Worm (Caenorhabditis elegans) whole organism, late embryonic: Measurements from ENCODE around the gene F59B10.6.

Experiments
- K02D7.2 ChIP-seq: sonication (generic microtip); optimal IDR thresholded peaks from 2 replicates; lab custom pipeline; 2017; ENCODE audit warnings: mild to moderate bottlenecking, missing genetic modification characterization, missing compliant biosample characterization
- Y22D7AL.16 ChIP-seq: sonication (generic microtip); optimal IDR thresholded peaks from 2 replicates; lab custom pipeline; 2016; ENCODE audit warnings: missing genetic modification characterization, missing compliant biosample characterization
- ahr-1 ChIP-seq: sonication (generic microtip); optimal IDR thresholded peaks from 2 replicates; lab custom pipeline; 2016; ENCODE audit warnings: missing genetic modification characterization, missing compliant biosample characterization
- ama-1 ChIP-seq: fragments of 150-350 bp; optimal IDR thresholded peaks from 2 replicates; lab custom pipeline; 2014
- ceh-22 ChIP-seq: sonication (generic microtip); optimal IDR thresholded peaks from 2 replicates; lab custom pipeline; 2017; ENCODE audit warnings: missing biosample characterization, missing genetic modification characterization
- ceh-31 ChIP-seq: sonication (generic microtip); optimal IDR thresholded peaks from 2 replicates; lab custom pipeline; 2016; ENCODE audit warnings: missing genetic modification characterization, missing compliant biosample characterization
- ceh-45 ChIP-seq: fragments of 200-800 bp; sonication (Bioruptor generic); IDR thresholded peaks from 2 replicates; pipeline ENCODE4 v1.3.6; 2022; ENCODE audit warnings: missing genetic modification reagents, missing genetic modification characterization, missing compliant biosample characterization
- ceh-6 ChIP-seq: fragments of 200-800 bp; sonication (Bioruptor generic); optimal IDR thresholded peaks from 2 replicates; lab custom pipeline; 2018; ENCODE audit warnings: mild to moderate bottlenecking, missing genetic modification characterization, missing compliant biosample characterization
- ceh-9 ChIP-seq: sonication (generic microtip); optimal IDR thresholded peaks from 2 replicates; lab custom pipeline; 2016; ENCODE audit warnings: mild to moderate bottlenecking, missing genetic modification characterization, inconsistent platforms, missing compliant biosample characterization
- che-1 ChIP-seq: sonication (generic microtip); optimal IDR thresholded peaks from 2 replicates; lab custom pipeline; 2016; ENCODE audit warnings: mild to moderate bottlenecking, missing genetic modification characterization, missing compliant biosample characterization
- elt-4 ChIP-seq: sonication (generic microtip); optimal IDR thresholded peaks from 2 replicates; lab custom pipeline; 2016; ENCODE audit warnings: missing genetic modification characterization, missing compliant biosample characterization
- eyg-1 ChIP-seq: sonication (generic microtip); optimal IDR thresholded peaks from 2 replicates; lab custom pipeline; 2016; ENCODE audit warnings: missing genotype, missing genetic modification characterization, missing compliant biosample characterization
- fkh-6 ChIP-seq: sonication (generic microtip); optimal IDR thresholded peaks from 2 replicates; lab custom pipeline; 2016; ENCODE audit warnings: missing genetic modification characterization, missing compliant biosample characterization
- gmeb-2 ChIP-seq: sonication (generic microtip); optimal IDR thresholded peaks from 2 replicates; lab custom pipeline; 2016; ENCODE audit warnings: missing genetic modification characterization, inconsistent platforms, missing compliant biosample characterization
- hlh-13 ChIP-seq: fragments of 200-800 bp; sonication (Bioruptor generic); optimal IDR thresholded peaks from 2 replicates; lab custom pipeline; 2018; ENCODE audit warnings: mild to moderate bottlenecking, missing genetic modification characterization, missing compliant biosample characterization
- hlh-6 ChIP-seq: sonication (generic microtip); optimal IDR thresholded peaks from 2 replicates; lab custom pipeline; 2016; ENCODE audit warnings: missing genotype, missing genetic modification characterization, missing compliant biosample characterization
- hlh-8 ChIP-seq: sonication (generic microtip); optimal IDR thresholded peaks from 2 replicates; lab custom pipeline; 2016; ENCODE audit warnings: missing genotype, missing genetic modification characterization, missing compliant biosample characterization
- lin-11 ChIP-seq: fragments of 200-800 bp; sonication (Bioruptor generic); optimal IDR thresholded peaks from 2 replicates; lab custom pipeline; 2018; ENCODE audit warnings: mild to moderate bottlenecking, missing genetic modification characterization, missing compliant biosample characterization
- nhr-11 ChIP-seq: fragments of 150-350 bp; optimal IDR thresholded peaks from 2 replicates; lab custom pipeline; 2014; ENCODE audit warnings: missing biosample characterization, missing genetic modification characterization
- npax-4 ChIP-seq: sonication (generic microtip); optimal IDR thresholded peaks from 2 replicates; lab custom pipeline; 2016; ENCODE audit warnings: missing genetic modification characterization, missing compliant biosample characterization
- pag-3 ChIP-seq: sonication (generic microtip); optimal IDR thresholded peaks from 2 replicates; lab custom pipeline; 2016; ENCODE audit warnings: missing compliant biosample characterization, missing genetic modification characterization, borderline replicate concordance
- pha-2 ChIP-seq: sonication (generic microtip); optimal IDR thresholded peaks from 2 replicates; lab custom pipeline; 2017; ENCODE audit warnings: mild to moderate bottlenecking, missing genetic modification characterization, missing compliant biosample characterization
- pqm-1 ChIP-seq: sonication (generic microtip); optimal IDR thresholded peaks from 2 replicates; lab custom pipeline; 2016; ENCODE audit warnings: missing genetic modification characterization, missing compliant biosample characterization
- ref-2 ChIP-seq: sonication (generic microtip); optimal IDR thresholded peaks from 2 replicates; lab custom pipeline; 2016; ENCODE audit warnings: missing genetic modification characterization, missing compliant biosample characterization
- rnt-1 ChIP-seq: sonication (generic microtip); optimal IDR thresholded peaks from 2 replicates; lab custom pipeline; 2016; ENCODE audit warnings: missing genetic modification characterization, missing compliant biosample characterization
- syd-9 ChIP-seq: sonication (generic microtip); optimal IDR thresholded peaks from 2 replicates; lab custom pipeline; 2016; ENCODE audit warnings: mild to moderate bottlenecking, missing genetic modification characterization, moderate library complexity, missing compliant biosample characterization
- tbx-2 ChIP-seq: sonication (generic microtip); optimal IDR thresholded peaks from 2 replicates; lab custom pipeline; 2016; ENCODE audit warnings: missing genetic modification characterization, missing compliant biosample characterization
- ttx-3 ChIP-seq: sonication (generic microtip); optimal IDR thresholded peaks from 2 replicates; lab custom pipeline; 2016; ENCODE audit warnings: missing genetic modification reagents, missing genetic modification characterization, missing compliant biosample characterization
- unc-55 ChIP-seq: sonication (generic microtip); optimal IDR thresholded peaks from 2 replicates; lab custom pipeline; 2017; ENCODE audit warnings: missing biosample characterization, missing genetic modification reagents, missing genetic modification characterization
- unc-86 ChIP-seq: sonication (generic microtip); optimal IDR thresholded peaks from 2 replicates; lab custom pipeline; 2016; ENCODE audit warnings: missing genetic modification characterization, missing compliant biosample characterization
- zip-5 ChIP-seq: sonication (generic microtip); optimal IDR thresholded peaks from 2 replicates; lab custom pipeline; 2016; ENCODE audit warnings: missing genetic modification characterization, missing compliant biosample characterization

F59B10.6 gene

ce11 chrII:10481824-10482556 is 42.3 kb downstream of the F59B10.6 start, which contains the start of the genes clec-60 and ZK666.11:
TSS of gene clec-60 (minus strand) at chrII:10481874.
TSS of gene ZK666.11 (plus strand) at chrII:10482522.
- TF ChIP-seq Y22D7AL.16 (tag; lab: Kevin White, UChicago) (no peak), ahr-1 (tag; lab: Kevin White, UChicago) (no peak), npax-4 (tag; lab: Kevin White, UChicago) (no peak), eyg-1 (no peak), ceh-6 (GFP tag; lab: Kevin White, UChicago) (no peak), pqm-1 (tag; lab: Kevin White, UChicago) (no peak)

- TF ChIP-seq ceh-45 (GFP tag; lab: Robert Waterston, UW) (no peak), hlh-8 (tag; lab: Kevin White, UChicago) (no peak), gmeb-2 (tag; lab: Kevin White, UChicago) (no peak), che-1 (tag; lab: Kevin White, UChicago) (no peak), K02D7.2 (tag; lab: Kevin White, UChicago) (no peak), syd-9 (tag; lab: Kevin White, UChicago) (no peak), ceh-6 (GFP tag; lab: Kevin White, UChicago) (no peak), ceh-31 (tag; lab: Kevin White, UChicago) (no peak), ref-2 (no peak), hlh-13 (no peak), pha-2 (no peak), unc-86 (tag; lab: Kevin White, UChicago) (no peak), rnt-1 (tag; lab: Kevin White, UChicago) (no peak), hlh-6 (tag; lab: Kevin White, UChicago) (no peak), ceh-22 (no peak), tbx-2 (tag; lab: Kevin White, UChicago) (no peak)
- TF ChIP-seq, all 69 proteins: peak for 0
Measured at ce11 chrII:10480043-10480442, 44.2 kb downstream of the F59B10.6 start.

ce11 chrII:10479348-10479747 is 44.9 kb downstream of the F59B10.6 start, which contains the start of gene clec-59:
TSS of gene clec-59 (minus strand) at chrII:10479448.
- TF ChIP-seq ceh-22 (no peak), ref-2 (no peak), pag-3 (no peak), ttx-3 (no peak)

ce11 chrII:10476959-10477358 is 47.3 kb downstream of the F59B10.6 start, which contains the start of gene ZK666.4:
TSS of gene ZK666.4 (plus strand) at chrII:10477259.
- no peak for TF ChIP-seq fkh-6 (tag; lab: Kevin White, UChicago)
- TF ChIP-seq ahr-1 (tag; lab: Kevin White, UChicago): no peak
- no peak for TF ChIP-seq nhr-11 (tag; lab: Kevin White, UChicago)
- no peak for TF ChIP-seq unc-55 (GFP tag; lab: Kevin White, UChicago)

- TF ChIP-seq lin-11 (no peak), ref-2 (no peak), hlh-13 (no peak), ceh-9 (tag; lab: Kevin White, UChicago) (no peak), fkh-6 (tag; lab: Kevin White, UChicago) (no peak), hlh-8 (tag; lab: Kevin White, UChicago) (no peak), zip-5 (no peak), npax-4 (tag; lab: Kevin White, UChicago) (no peak), ama-1 (no peak), nhr-11 (tag; lab: Kevin White, UChicago) (no peak), elt-4 (tag; lab: Kevin White, UChicago) (no peak)
Measured at ce11 chrII:10476039-10476438, 48.2 kb downstream of the F59B10.6 start, which contains the start of gene clec-58. TSS of gene clec-58 (minus strand) at chrII:10476139.
